Worm (Caenorhabditis elegans) whole organism, L4 larva: ENCODE results near the gene fbxa-51.

Experiments
- aha-1 ChIP-seq: fragments of 150-350 bp; peaks from one replicate; lab custom pipeline; 2014; ENCODE audit warnings: missing biosample characterization, missing genetic modification characterization
- egl-27 ChIP-seq: sonication (generic microtip); optimal IDR thresholded peaks from 3 replicates; lab custom pipeline; 2017; ENCODE audit warnings: missing biosample characterization, missing genetic modification reagents, missing genetic modification characterization
- fkh-10 ChIP-seq: fragments of 150-350 bp; optimal IDR thresholded peaks from 2 replicates; lab custom pipeline; 2014; ENCODE audit warnings: missing biosample characterization, missing genetic modification reagents, missing genetic modification characterization
- lin-39 ChIP-seq: fragments of 150-350 bp; optimal IDR thresholded peaks from 2 replicates; lab custom pipeline; 2014; ENCODE audit warnings: missing biosample characterization, missing genetic modification reagents, missing genetic modification characterization
- nhr-11 ChIP-seq: fragments of 150-350 bp; optimal IDR thresholded peaks from 2 replicates; lab custom pipeline; 2014; ENCODE audit warnings: missing biosample characterization, missing genetic modification characterization
- nhr-6 ChIP-seq: fragments of 150-350 bp; optimal IDR thresholded peaks from 2 replicates; lab custom pipeline; 2014; ENCODE audit warnings: missing biosample characterization, missing genetic modification characterization
- nhr-77 ChIP-seq: fragments of 150-350 bp; optimal IDR thresholded peaks from 2 replicates; lab custom pipeline; 2014; ENCODE audit warnings: missing biosample characterization, missing genetic modification characterization
- skn-1 ChIP-seq: fragments of 150-350 bp; optimal IDR thresholded peaks from 2 replicates; lab custom pipeline; 2014; ENCODE audit warnings: missing biosample characterization, missing genetic modification characterization
- snpc-1.2 ChIP-seq: fragments of 200-800 bp; sonication (Bioruptor generic); IDR thresholded peaks from 2 replicates; pipeline ENCODE4 v1.3.6; 2022; ENCODE audit warnings: missing genetic modification reagents, missing genetic modification characterization, missing compliant biosample characterization
- zip-2 ChIP-seq: fragments of 150-350 bp; optimal IDR thresholded peaks from 2 replicates; lab custom pipeline; 2014; ENCODE audit warnings: missing biosample characterization, missing genetic modification characterization
- ztf-11 ChIP-seq: fragments of 150-350 bp; optimal IDR thresholded peaks from 2 replicates; lab custom pipeline; 2014; ENCODE audit warnings: missing biosample characterization, missing genetic modification characterization

ce11 chrIII:950472-950871, 11.6 kb upstream of the fbxa-51 start, which contains the start of the genes fbxa-67 and fbxa-11:
- no peak for TF ChIP-seq nhr-11 (tag; lab: Kevin White, UChicago)
- no peak for TF ChIP-seq lin-39
- TF ChIP-seq nhr-6 = no peak
- TF ChIP-seq ztf-11 (tag; lab: Kevin White, UChicago) = no peak
- TF ChIP-seq skn-1 = no peak
- no peak for TF ChIP-seq snpc-1.2 (GFP tag; lab: Robert Waterston, UW)
- TF ChIP-seq egl-27 (tag; lab: Kevin White, UChicago) = no peak
- no peak for TF ChIP-seq nhr-77
- TF ChIP-seq zip-2 (tag; lab: Kevin White, UChicago) = no peak
- TF ChIP-seq fkh-10 = no peak
- TF ChIP-seq aha-1 = no peak
